Worm (Caenorhabditis elegans): ENCODE data around the gene fbxb-85.

DNA sequence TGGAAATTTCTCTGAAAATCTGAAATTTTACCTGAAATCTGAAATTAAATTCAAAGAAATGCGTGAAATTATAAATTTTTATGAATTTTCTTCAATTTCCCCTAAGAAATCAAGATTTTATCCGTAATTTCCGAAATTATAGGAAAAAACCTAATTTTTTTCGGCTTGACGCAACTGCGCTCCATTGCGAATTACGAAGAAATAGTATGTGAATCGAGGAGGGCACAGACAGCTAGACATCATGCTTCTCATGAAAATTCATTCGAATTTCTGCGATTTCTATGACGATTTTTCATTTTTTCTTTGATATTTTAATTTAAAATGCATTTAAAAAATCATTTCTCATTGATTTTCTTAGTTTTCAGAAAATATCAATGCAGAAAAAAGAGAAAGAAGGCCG lies 33.2 kb upstream of the fbxb-85 start:
- TF ChIP-seq flt-1 (GFP tag; IDR thresholded peaks at IDR 0.05) (no peak), ref-1 (GFP tag; conservative IDR thresholded peaks at IDR 0.05) (no peak), T22C8.4 (GFP tag; IDR thresholded peaks at IDR 0.05) (no peak)
